Worm (Caenorhabditis elegans) whole organism, L2 larva: Measurements from ENCODE around the gene twk-8.

ENCODE experiments used
- lin-13 ChIP-seq: fragments of 150-350 bp; optimal IDR thresholded peaks from 2 replicates; lab custom pipeline; 2014; ENCODE audit warnings: missing biosample characterization, missing genetic modification reagents, missing genetic modification characterization
- nhr-6 ChIP-seq: fragments of 150-350 bp; optimal IDR thresholded peaks from 2 replicates; lab custom pipeline; 2014; ENCODE audit warnings: missing biosample characterization, missing genetic modification characterization
- snpc-4 ChIP-seq: fragments of 150-350 bp; optimal IDR thresholded peaks from 2 replicates; lab custom pipeline; 2014; ENCODE audit warnings: missing biosample characterization, missing genetic modification characterization
- unc-62 ChIP-seq: fragments of 150-350 bp; optimal IDR thresholded peaks from 2 replicates; lab custom pipeline; 2014; ENCODE audit warnings: missing biosample characterization, missing genetic modification reagents, missing genetic modification characterization

ce11 chrIV:9092011-9092410, 9.9 kb downstream of the twk-8 start:
- TF ChIP-seq snpc-4 (tag; lab: Kevin White, UChicago) (no peak), nhr-6 (tag; lab: Kevin White, UChicago) (no peak), unc-62 (GFP tag; lab: Kevin White, UChicago) (no peak), lin-13 (GFP tag; lab: Kevin White, UChicago) (no peak)
